Fruit fly (Drosophila melanogaster) whole organism, adult: ENCODE measurements around the gene CG32284.

Source experiments
- CG11617 ChIP-seq: fragments of 200-800 bp; sonication (Bioruptor generic); optimal IDR thresholded peaks from 2 replicates; lab custom pipeline; 2017; ENCODE audit warnings: mild to moderate bottlenecking, missing biosample characterization, missing genetic modification reagents, missing genetic modification characterization
- CG12768 ChIP-seq: fragments of 200-800 bp; sonication (Bioruptor generic); optimal IDR thresholded peaks from 2 replicates; lab custom pipeline; 2017; ENCODE audit warnings: missing biosample characterization, missing genetic modification characterization, mild to moderate bottlenecking, moderate library complexity, missing genetic modification reagents
- CG14711 ChIP-seq: fragments of 200-800 bp; sonication (Bioruptor generic); optimal IDR thresholded peaks from 2 replicates; lab custom pipeline; 2018; ENCODE audit warnings: missing biosample characterization, mild to moderate bottlenecking, missing genetic modification characterization, moderate library complexity
- CG1620 ChIP-seq: fragments of 200-800 bp; sonication (Bioruptor generic); optimal IDR thresholded peaks from 2 replicates; lab custom pipeline; 2016; ENCODE audit warnings: missing biosample characterization, missing genetic modification characterization
- CG33017 ChIP-seq: fragments of 200-800 bp; sonication (Bioruptor generic); optimal IDR thresholded peaks from 2 replicates; lab custom pipeline; 2018; ENCODE audit warnings: missing biosample characterization, mild to moderate bottlenecking, missing genetic modification characterization, moderate library complexity
- CG5204 ChIP-seq: fragments of 200-800 bp; sonication (Bioruptor generic); optimal IDR thresholded peaks from 2 replicates; lab custom pipeline; 2016; ENCODE audit warnings: missing biosample characterization, missing genetic modification characterization
- CG7045 ChIP-seq: fragments of 200-800 bp; sonication (Bioruptor generic); optimal IDR thresholded peaks from 2 replicates; lab custom pipeline; 2017; ENCODE audit warnings: missing biosample characterization, mild to moderate bottlenecking, missing genetic modification characterization
- CG7101 ChIP-seq: fragments of 200-800 bp; sonication (Bioruptor generic); optimal IDR thresholded peaks from 2 replicates; lab custom pipeline; 2018; ENCODE audit warnings: missing biosample characterization, mild to moderate bottlenecking, missing genetic modification characterization, moderate library complexity
- Clk ChIP-seq: fragments of 200-800 bp; sonication (Bioruptor generic); optimal IDR thresholded peaks from 2 replicates; lab custom pipeline; 2017; ENCODE audit warnings: missing biosample characterization, missing genetic modification characterization
- Crg-1 ChIP-seq: fragments of 200-800 bp; sonication (Bioruptor generic); optimal IDR thresholded peaks from 2 replicates; lab custom pipeline; 2016; ENCODE audit warnings: missing biosample characterization, missing genetic modification characterization
- Hr96 ChIP-seq: fragments of 200-800 bp; sonication (Bioruptor generic); optimal IDR thresholded peaks from 2 replicates; lab custom pipeline; 2016; ENCODE audit warnings: missing biosample characterization, missing genetic modification characterization
- Mnt ChIP-seq: fragments of 200-800 bp; sonication (Bioruptor generic); optimal IDR thresholded peaks from 2 replicates; lab custom pipeline; 2016; ENCODE audit warnings: missing biosample characterization, mild to moderate bottlenecking, missing genetic modification characterization
- bab1 ChIP-seq: fragments of 200-800 bp; sonication (Bioruptor generic); optimal IDR thresholded peaks from 3 replicates; lab custom pipeline; 2019; ENCODE audit warnings: missing biosample characterization, mild to moderate bottlenecking, missing genetic modification characterization, moderate library complexity
- cic ChIP-seq: fragments of 200-800 bp; sonication (Bioruptor generic); optimal IDR thresholded peaks from 2 replicates; lab custom pipeline; 2017; ENCODE audit warnings: missing biosample characterization, mild to moderate bottlenecking, missing genetic modification characterization, moderate library complexity
- cnc ChIP-seq, 2 experiments: fragments of >200 bp; optimal IDR thresholded peaks; 2 replicates each; lab custom pipeline; 2017
- kay ChIP-seq: fragments of 200-800 bp; sonication (Bioruptor generic); peaks from one replicate; lab custom pipeline; 2016; ENCODE audit warnings: missing biosample characterization, missing genetic modification characterization, borderline replicate concordance
- ovo ChIP-seq: fragments of 200-800 bp; sonication (Bioruptor generic); optimal IDR thresholded peaks from 2 replicates; lab custom pipeline; 2016; ENCODE audit warnings: missing biosample characterization, missing genetic modification characterization
- pad ChIP-seq: fragments of 200-800 bp; sonication (Bioruptor generic); optimal IDR thresholded peaks from 3 replicates; lab custom pipeline; 2017; ENCODE audit warnings: missing biosample characterization, missing genetic modification characterization, mild to moderate bottlenecking, moderate library complexity, missing genetic modification reagents
- tj ChIP-seq: fragments of 200-800 bp; sonication (Bioruptor generic); optimal IDR thresholded peaks from 3 replicates; lab custom pipeline; 2017; ENCODE audit warnings: missing biosample characterization, mild to moderate bottlenecking, missing genetic modification characterization, moderate library complexity
- toe ChIP-seq: fragments of 200-800 bp; sonication (Bioruptor generic); optimal IDR thresholded peaks from 2 replicates; lab custom pipeline; 2016; ENCODE audit warnings: missing biosample characterization, missing genetic modification characterization

The CG32284 gene

DNA sequence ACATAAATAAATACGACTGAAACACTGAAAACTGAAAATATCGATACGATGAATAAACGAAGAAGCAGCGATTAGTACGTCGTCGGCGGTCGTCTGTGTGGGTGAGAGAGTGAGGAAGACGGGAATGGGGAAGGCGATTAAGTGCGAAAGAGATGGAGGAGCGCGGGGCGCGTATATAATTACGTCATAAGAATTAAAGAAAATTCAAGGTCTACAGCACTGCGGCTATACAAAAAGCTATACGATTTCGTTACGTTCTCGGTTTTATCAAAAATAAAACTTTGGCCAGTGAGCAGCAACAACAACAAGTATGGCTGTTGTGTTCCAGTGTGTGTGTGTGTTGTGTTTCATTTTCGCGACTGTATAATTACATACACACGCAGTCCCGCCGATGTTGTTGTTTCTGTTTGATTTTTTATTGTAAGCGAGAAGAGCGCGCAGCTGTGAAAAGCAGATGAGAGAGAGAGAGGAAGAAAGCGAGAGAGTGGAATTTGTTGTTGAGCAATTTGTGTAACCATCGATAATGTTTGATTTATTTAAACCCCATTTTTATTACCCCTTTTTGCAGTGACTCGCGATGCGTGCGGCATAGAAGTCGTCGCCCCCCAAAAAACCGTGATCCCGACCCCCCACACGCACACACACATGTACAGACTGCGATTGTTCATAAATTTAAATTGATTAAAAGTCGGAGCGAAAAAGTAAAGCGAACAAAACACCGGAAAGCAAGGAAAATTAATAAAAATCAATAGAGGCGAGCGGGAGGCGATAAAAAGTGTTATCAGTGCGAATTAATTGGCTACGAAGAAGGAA lies 37.2 kb upstream of the CG32284 start:
- TF ChIP-seq CG12768 (peak; percentile 82), Mnt (peak; percentile 77), bab1 (GFP tag; lab: Kevin White, UChicago) (no peak), CG33017 (tag; lab: Kevin White, UChicago) (no peak), CG14711 (no peak), CG7045 (GFP tag; lab: Kevin White, UChicago) (peak; percentile 25), CG5204 (GFP tag; lab: Kevin White, UChicago) (no peak), CG11617 (peak; percentile 54), Hr96 (GFP tag; lab: Kevin White, UChicago) (no peak), toe (GFP tag; lab: Kevin White, UChicago) (no peak), kay (GFP tag; lab: Kevin White, UChicago) (no peak), ovo (GFP tag; lab: Kevin White, UChicago) (no peak), CG7101 (tag; lab: Kevin White, UChicago) (peak; percentile 9), CG1620 (GFP tag; lab: Kevin White, UChicago) (no peak), Crg-1 (GFP tag; lab: Kevin White, UChicago) (no peak), cnc (optimal IDR thresholded peaks at IDR 0.05; lab: Kevin White, UChicago) (no peak), pad (no peak), cic (peak; percentile 94), Clk (GFP tag; lab: Kevin White, UChicago) (peak; percentile 47), tj (GFP tag; lab: Kevin White, UChicago) (peak; percentile 49)

DNA sequence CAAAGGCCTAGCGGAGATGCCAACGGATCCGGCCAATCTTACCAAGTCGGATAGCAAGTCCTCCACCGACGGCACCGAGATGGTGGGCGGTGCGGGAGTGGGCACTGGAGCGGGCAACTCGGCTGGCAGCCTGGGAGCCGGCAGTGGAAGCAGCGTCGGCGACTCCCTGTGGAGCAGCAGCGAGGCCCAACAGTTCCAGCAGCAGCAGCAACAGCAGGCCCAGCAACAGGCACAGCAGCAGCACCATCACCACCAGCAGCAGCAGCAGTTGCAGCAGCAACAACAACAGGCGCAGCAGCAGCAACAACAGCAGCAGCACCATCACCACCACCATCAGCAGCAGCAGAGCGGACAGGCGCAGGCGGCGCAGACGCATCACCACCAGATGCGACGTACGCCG lies 36.1 kb upstream of the CG32284 start:
- TF ChIP-seq CG33017 (tag; lab: Kevin White, UChicago) (no peak), cnc (optimal IDR thresholded peaks at IDR 0.05; lab: Kevin White, UChicago) (no peak), CG7045 (GFP tag; lab: Kevin White, UChicago) (no peak), CG11617 (no peak), CG12768 (no peak), CG14711 (no peak), Hr96 (GFP tag; lab: Kevin White, UChicago) (no peak), ovo (GFP tag; lab: Kevin White, UChicago) (no peak), Clk (GFP tag; lab: Kevin White, UChicago) (no peak), CG1620 (GFP tag; lab: Kevin White, UChicago) (no peak)

DNA sequence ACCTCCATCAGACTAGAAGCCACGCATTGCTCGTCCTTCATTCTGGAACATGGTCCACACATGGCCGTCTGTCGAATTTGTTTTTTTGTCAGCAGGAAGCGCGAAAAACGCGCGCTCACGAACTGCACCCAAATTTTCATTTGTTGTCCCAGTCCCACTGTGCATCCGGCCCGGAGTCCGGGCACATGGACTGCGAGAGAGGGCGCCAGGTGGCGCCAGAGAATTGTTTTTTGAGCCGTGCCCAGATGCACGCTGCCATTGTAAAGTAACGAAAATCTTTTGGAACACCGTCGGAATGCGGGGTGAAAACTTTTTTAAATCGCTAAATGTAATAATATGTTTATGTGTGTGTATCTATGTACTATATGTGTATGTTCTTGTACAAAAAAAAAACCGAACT lies 28.8 kb upstream of the CG32284 start:
- TF ChIP-seq Hr96 (GFP tag; lab: Kevin White, UChicago) (no peak), CG5204 (GFP tag; lab: Kevin White, UChicago) (no peak), CG1620 (GFP tag; lab: Kevin White, UChicago) (no peak), Mnt (no peak), kay (GFP tag; lab: Kevin White, UChicago) (no peak), cic (no peak), CG33017 (tag; lab: Kevin White, UChicago) (no peak), cnc (optimal IDR thresholded peaks at IDR 0.05; lab: Kevin White, UChicago) (no peak), Crg-1 (GFP tag; lab: Kevin White, UChicago) (no peak), pad (no peak), bab1 (GFP tag; lab: Kevin White, UChicago) (no peak), ovo (GFP tag; lab: Kevin White, UChicago) (no peak), CG11617 (no peak), CG7101 (tag; lab: Kevin White, UChicago) (no peak), CG12768 (no peak)

DNA sequence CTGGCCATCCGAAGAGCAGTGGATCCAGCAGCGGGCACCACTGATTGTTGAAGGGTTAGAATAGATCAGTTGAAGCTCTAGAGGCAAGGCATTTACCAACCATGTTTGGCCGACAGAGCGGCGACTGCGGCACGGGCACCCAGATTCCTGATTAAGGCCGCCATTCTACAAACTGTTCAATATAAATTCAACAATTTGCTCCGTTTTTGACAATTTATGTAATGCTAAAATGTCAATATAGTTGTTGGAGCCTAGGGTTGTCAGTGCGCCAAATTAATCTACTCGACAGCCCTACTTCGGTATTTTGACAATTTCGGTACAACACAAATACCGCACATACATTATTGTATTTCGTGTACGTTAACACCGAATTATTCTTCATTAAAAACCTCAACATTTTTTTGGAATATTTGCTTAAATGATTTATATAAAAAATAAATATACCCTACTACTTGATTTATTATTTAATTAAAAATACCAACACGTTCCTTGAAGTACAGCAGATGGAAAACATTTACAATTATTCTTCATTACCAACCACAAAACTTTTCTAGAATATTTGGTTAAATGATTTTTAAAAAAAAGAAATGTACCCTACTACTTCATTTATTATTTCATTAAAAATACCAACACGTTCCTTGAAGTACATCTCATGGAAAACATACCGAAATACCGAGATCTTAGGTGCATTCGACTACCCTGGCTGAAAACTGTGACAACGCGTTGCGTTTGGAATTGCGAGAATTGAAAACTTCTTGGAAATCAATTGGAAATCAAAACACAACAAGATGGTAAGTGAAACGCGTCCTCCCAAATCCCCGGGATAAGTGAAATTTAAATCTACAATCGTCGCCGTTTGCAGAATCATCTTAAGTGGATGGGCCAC lies 26.9 kb upstream of the CG32284 start, which contains the start of the genes ND-30 and CG15812:
Gene ND-30 (minus strand): TSS at position 270 of the 886 bp plus-strand sequence.
Gene CG15812 (plus strand): TSS at position 683 of the 886 bp plus-strand sequence.
- TF ChIP-seq CG14711: peak; percentile 94
- peak; percentile 34 for TF ChIP-seq CG7101 (tag; lab: Kevin White, UChicago)
- no peak for TF ChIP-seq CG5204 (GFP tag; lab: Kevin White, UChicago)
- TF ChIP-seq Clk (GFP tag; lab: Kevin White, UChicago): no peak
- peak; percentile 29 for TF ChIP-seq CG1620 (GFP tag; lab: Kevin White, UChicago)
- no peak for TF ChIP-seq kay (GFP tag; lab: Kevin White, UChicago)
- peak; percentile 15 for TF ChIP-seq tj (GFP tag; lab: Kevin White, UChicago)
- TF ChIP-seq toe (GFP tag; lab: Kevin White, UChicago): no peak
- TF ChIP-seq Crg-1 (GFP tag; lab: Kevin White, UChicago): peak; percentile 31
- peak; percentile 53 for TF ChIP-seq CG11617
- no peak for TF ChIP-seq cnc (optimal IDR thresholded peaks at IDR 0.05; lab: Kevin White, UChicago)
- TF ChIP-seq CG12768: no peak
- TF ChIP-seq cic: no peak
- no peak for TF ChIP-seq CG33017 (tag; lab: Kevin White, UChicago)
- no peak for TF ChIP-seq pad
- no peak for TF ChIP-seq CG7045 (GFP tag; lab: Kevin White, UChicago)
- no peak for TF ChIP-seq ovo (GFP tag; lab: Kevin White, UChicago)
- TF ChIP-seq bab1 (GFP tag; lab: Kevin White, UChicago): no peak
- no peak for TF ChIP-seq Mnt
- no peak for TF ChIP-seq Hr96 (GFP tag; lab: Kevin White, UChicago)

DNA sequence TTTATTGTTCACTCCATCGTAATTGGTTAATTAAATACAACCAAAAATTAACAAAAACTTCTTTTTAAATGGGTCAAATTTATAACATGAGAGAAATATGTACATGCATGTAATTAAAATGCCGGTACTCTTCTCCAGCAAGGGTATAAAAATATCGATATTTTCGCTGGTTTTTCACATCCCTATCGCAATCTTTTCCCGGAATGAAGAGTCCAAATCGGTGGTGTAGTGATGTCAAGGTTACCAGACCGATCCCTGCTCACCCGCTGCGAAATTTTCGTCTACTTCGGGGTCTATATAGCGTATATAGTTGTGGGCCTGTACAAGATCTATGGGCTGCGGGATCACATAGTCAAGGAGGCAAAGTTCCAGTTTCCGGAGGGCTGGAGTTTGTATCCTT lies 24.5 kb upstream of the CG32284 start, which contains the start of gene rasp:
Gene rasp (plus strand): TSS at position 213 of the 400 bp plus-strand sequence.
- TF ChIP-seq pad (no peak), bab1 (GFP tag; lab: Kevin White, UChicago) (no peak)
